Worm (Caenorhabditis elegans) whole organism, late embryonic: Measurements from ENCODE around the gene F54H12.8.

Source experiments
- ceh-22 ChIP-seq: sonication (generic microtip); optimal IDR thresholded peaks from 2 replicates; lab custom pipeline; 2017; ENCODE audit warnings: missing biosample characterization, missing genetic modification characterization
- ceh-31 ChIP-seq: sonication (generic microtip); optimal IDR thresholded peaks from 2 replicates; lab custom pipeline; 2016; ENCODE audit warnings: missing genetic modification characterization, missing compliant biosample characterization
- ets-4 ChIP-seq: sonication (generic microtip); optimal IDR thresholded peaks from 2 replicates; lab custom pipeline; 2016; ENCODE audit warnings: missing genetic modification characterization, missing compliant biosample characterization
- gmeb-2 ChIP-seq: sonication (generic microtip); optimal IDR thresholded peaks from 2 replicates; lab custom pipeline; 2016; ENCODE audit warnings: missing genetic modification characterization, inconsistent platforms, missing compliant biosample characterization
- hlh-6 ChIP-seq: sonication (generic microtip); optimal IDR thresholded peaks from 2 replicates; lab custom pipeline; 2016; ENCODE audit warnings: missing genotype, missing genetic modification characterization, missing compliant biosample characterization
- nhr-11 ChIP-seq: fragments of 150-350 bp; optimal IDR thresholded peaks from 2 replicates; lab custom pipeline; 2014; ENCODE audit warnings: missing biosample characterization, missing genetic modification characterization
- pag-3 ChIP-seq: sonication (generic microtip); optimal IDR thresholded peaks from 2 replicates; lab custom pipeline; 2016; ENCODE audit warnings: missing compliant biosample characterization, missing genetic modification characterization, borderline replicate concordance
- pha-4 ChIP-seq: fragments of 150-350 bp; optimal IDR thresholded peaks from 2 replicates; lab custom pipeline; 2018; ENCODE audit warnings: missing biosample characterization, missing genetic modification reagents, missing genetic modification characterization
- syd-9 ChIP-seq: sonication (generic microtip); optimal IDR thresholded peaks from 2 replicates; lab custom pipeline; 2016; ENCODE audit warnings: mild to moderate bottlenecking, missing genetic modification characterization, moderate library complexity, missing compliant biosample characterization

ce11 chrIII:7956965-7957364, 12.1 kb downstream of the F54H12.8 start, which contains the start of gene C29E4.9:
- TF ChIP-seq gmeb-2 (no peak), ets-4 (tag; lab: Kevin White, UChicago) (no peak), ceh-31 (tag; lab: Kevin White, UChicago) (no peak), hlh-6 (tag; lab: Kevin White, UChicago) (no peak), syd-9 (tag; lab: Kevin White, UChicago) (no peak), nhr-11 (tag; lab: Kevin White, UChicago) (no peak), ceh-22 (no peak), pha-4 (no peak), pag-3 (tag; lab: Kevin White, UChicago) (no peak)
